Worm (Caenorhabditis elegans) whole organism, L4/young adult: Measurements from ENCODE around the gene srh-245.

Source experiments
- W03F9.2 ChIP-seq: fragments of 150-350 bp; optimal IDR thresholded peaks from 2 replicates; lab custom pipeline; 2014; ENCODE audit warnings: missing biosample characterization, missing genetic modification characterization
- dao-5 ChIP-seq: sonication (generic microtip); optimal IDR thresholded peaks from 2 replicates; lab custom pipeline; 2016; ENCODE audit warnings: missing genotype, missing genetic modification characterization, moderate library complexity, missing compliant biosample characterization
- him-1 ChIP-seq: sonication (generic microtip); optimal IDR thresholded peaks from 2 replicates; lab custom pipeline; 2016; ENCODE audit warnings: missing genotype, missing genetic modification reagents, missing genetic modification characterization, missing compliant biosample characterization

The srh-245 gene

ce11 chrV:655823-656222 lies at the start of gene srh-245:
Gene srh-245 (minus strand): TSS chrV:655923.
- TF ChIP-seq dao-5 (no peak), W03F9.2 (no peak), him-1 (tag; lab: Kevin White, UChicago) (no peak)

- TF ChIP-seq W03F9.2 = no peak
- TF ChIP-seq him-1 (tag; lab: Kevin White, UChicago) = no peak
- TF ChIP-seq dao-5 = no peak
Observed at ce11 chrV:702260-702659, 46.5 kb upstream of the srh-245 start, which contains the start of gene srbc-37. Gene srbc-37 (plus strand): TSS chrV:702560.

ce11 chrV:699489-700129 lies 43.9 kb upstream of the srh-245 start, which contains the start of the genes ugt-29 and srx-5:
Gene ugt-29 (minus strand): TSS chrV:699589.
Gene srx-5 (plus strand): TSS chrV:700079.
- TF ChIP-seq him-1 (tag; lab: Kevin White, UChicago) (no peak), W03F9.2 (no peak), dao-5 (no peak)

- TF ChIP-seq him-1 (tag; lab: Kevin White, UChicago) = no peak
- TF ChIP-seq W03F9.2 = no peak
- no peak for TF ChIP-seq dao-5
Observed at ce11 chrV:699051-699450, 43.3 kb upstream of the srh-245 start.

- TF ChIP-seq W03F9.2 = no peak
- TF ChIP-seq dao-5 = no peak
- TF ChIP-seq him-1 (tag; lab: Kevin White, UChicago) = no peak
Observed at ce11 chrV:695914-696313, 40.2 kb upstream of the srh-245 start, which contains the start of gene srj-52. Gene srj-52 (minus strand): TSS chrV:696014.

- TF ChIP-seq W03F9.2 (no peak), dao-5 (no peak), him-1 (tag; lab: Kevin White, UChicago) (no peak)
Observed at ce11 chrV:694625-695024, 38.9 kb upstream of the srh-245 start, which contains the start of gene srj-53. Gene srj-53 (minus strand): TSS chrV:694725.

ce11 chrV:692720-693422 lies 37.1 kb upstream of the srh-245 start, which contains the start of gene srx-4:
Gene srx-4 (minus strand): TSS chrV:692770.
- no peak for TF ChIP-seq W03F9.2
- TF ChIP-seq him-1 (tag; lab: Kevin White, UChicago) = no peak
- no peak for TF ChIP-seq dao-5

- TF ChIP-seq W03F9.2 (no peak), dao-5 (no peak), him-1 (tag; lab: Kevin White, UChicago) (no peak)
Observed at ce11 chrV:689538-689937, 33.8 kb upstream of the srh-245 start.

ce11 chrV:687384-687783 lies 31.7 kb upstream of the srh-245 start, which contains the start of gene H25P19.1:
Gene H25P19.1 (plus strand): TSS chrV:687684.
- no peak for TF ChIP-seq dao-5
- no peak for TF ChIP-seq W03F9.2

ce11 chrV:683858-684257 lies 28.1 kb upstream of the srh-245 start, which contains the start of gene F31F4.1:
Gene F31F4.1 (plus strand): TSS chrV:684060.
- TF ChIP-seq him-1 (tag; lab: Kevin White, UChicago) (no peak), W03F9.2 (no peak), dao-5 (no peak)

ce11 chrV:682031-682430 lies 26.3 kb upstream of the srh-245 start, which contains the start of gene srx-23:
Gene srx-23 (plus strand): TSS chrV:682331.
- TF ChIP-seq dao-5 = no peak
- no peak for TF ChIP-seq him-1 (tag; lab: Kevin White, UChicago)

- TF ChIP-seq dao-5 (no peak), him-1 (tag; lab: Kevin White, UChicago) (no peak), W03F9.2 (no peak)
Observed at ce11 chrV:679663-680062, 23.9 kb upstream of the srh-245 start, which contains the start of gene srx-22. Gene srx-22 (plus strand): TSS chrV:679963.

- TF ChIP-seq dao-5 (no peak), him-1 (tag; lab: Kevin White, UChicago) (no peak), W03F9.2 (peak; percentile 4)
Observed at ce11 chrV:676550-677084, 20.9 kb upstream of the srh-245 start, which contains the start of the genes fbxa-72 and srx-21. Gene fbxa-72 (minus strand): TSS chrV:676753. Gene srx-21 (plus strand): TSS chrV:677034.

ce11 chrV:676090-676489 lies 20.4 kb upstream of the srh-245 start:
- TF ChIP-seq W03F9.2 (no peak), him-1 (tag; lab: Kevin White, UChicago) (no peak), dao-5 (no peak)

- no peak for TF ChIP-seq W03F9.2
- no peak for TF ChIP-seq dao-5
- TF ChIP-seq him-1 (tag; lab: Kevin White, UChicago) = no peak
Observed at ce11 chrV:674213-674612, 18.5 kb upstream of the srh-245 start, which contains the start of gene sru-25. Gene sru-25 (minus strand): TSS chrV:674313.
